Worm (Caenorhabditis elegans): ENCODE measurements around the gene C45G9.15.

Gene C45G9.15

ce11 chrIII:5002231-5002630, 49.6 kb downstream of the C45G9.15 start, which contains the start of gene R144.10:
R144.10 (minus strand) TSS chrIII:5002331.
- TF ChIP-seq F37D6.2 (tag; optimal IDR thresholded peaks at IDR 0.05) (no peak), lsy-2 (tag; optimal IDR thresholded peaks at IDR 0.05) (no peak), mep-1 (tag; optimal IDR thresholded peaks at IDR 0.05) (no peak), unc-62 (GFP tag; optimal IDR thresholded peaks at IDR 0.05 in 1 of 2) (no peak), unc-62 (tag; optimal IDR thresholded peaks at IDR 0.05) (no peak), hlh-11 (tag; optimal IDR thresholded peaks at IDR 0.05) (no peak), ztf-7 (tag; optimal IDR thresholded peaks at IDR 0.05) (no peak), pha-4 (GFP tag; IDR thresholded peaks at IDR 0.05) (no peak), pha-4 (tag; optimal IDR thresholded peaks at IDR 0.05) (no peak), skn-1 (tag; optimal IDR thresholded peaks at IDR 0.05) (no peak), ceh-20 (GFP tag; IDR thresholded peaks at IDR 0.05) (no peak), lin-13 (GFP tag; optimal IDR thresholded peaks at IDR 0.05) (no peak), daf-12 (tag; optimal IDR thresholded peaks at IDR 0.05) (no peak), spr-1 (tag; optimal IDR thresholded peaks at IDR 0.05) (no peak), nhr-28 (tag; optimal IDR thresholded peaks at IDR 0.05) (no peak), zfp-2 (tag; optimal IDR thresholded peaks at IDR 0.05) (no peak), mdl-1 (tag; optimal IDR thresholded peaks at IDR 0.05) (no peak), gei-8 (GFP tag; optimal IDR thresholded peaks at IDR 0.05) (no peak), hif-1 (tag; optimal IDR thresholded peaks at IDR 0.05) (no peak), Y75B8A.6 (GFP tag; IDR thresholded peaks at IDR 0.05) (no peak), hlh-30 (tag; optimal IDR thresholded peaks at IDR 0.05; ENCODE audit: insufficient read depth) (no peak), Y105C5A.15 (GFP tag; IDR thresholded peaks at IDR 0.05) (no peak)
